Worm (Caenorhabditis elegans): ENCODE measurements around the gene qui-1.

Gene qui-1

ce11 chrIV:13525223-13525622 lies 36.4 kb upstream of the qui-1 start:
- TF ChIP-seq F16B12.6 (tag; optimal IDR thresholded peaks at IDR 0.05) (no peak), nhr-77 (tag; optimal IDR thresholded peaks at IDR 0.05) (no peak), ztf-11 (tag; optimal IDR thresholded peaks at IDR 0.05) (no peak), fkh-4 (tag; optimal IDR thresholded peaks at IDR 0.05; ENCODE audit: borderline replicate concordance) (no peak), elt-3 (tag; optimal IDR thresholded peaks at IDR 0.05) (no peak), lin-35 (GFP tag; optimal IDR thresholded peaks at IDR 0.05) (no peak), sptf-1 (tag; optimal IDR thresholded peaks at IDR 0.05) (no peak), lin-13 (GFP tag; optimal IDR thresholded peaks at IDR 0.05) (no peak), mef-2 (tag; optimal IDR thresholded peaks at IDR 0.05) (no peak), ceh-63 (GFP tag; optimal IDR thresholded peaks at IDR 0.05) (no peak), xbp-1 (tag; optimal IDR thresholded peaks at IDR 0.05) (no peak), unc-98 (GFP tag; IDR thresholded peaks at IDR 0.05) (no peak), lin-14 (GFP tag; optimal IDR thresholded peaks at IDR 0.05) (no peak), nhr-90 (tag; optimal IDR thresholded peaks at IDR 0.05; ENCODE audit: poor library complexity) (no peak), hlh-4 (tag; optimal IDR thresholded peaks at IDR 0.05) (no peak), sup-37 (GFP tag; optimal IDR thresholded peaks at IDR 0.05) (no peak), egl-13 (tag; optimal IDR thresholded peaks at IDR 0.05) (no peak), swsn-7 (tag; optimal IDR thresholded peaks at IDR 0.05) (no peak)

- TF ChIP-seq lsy-2 (tag; optimal IDR thresholded peaks at IDR 0.05) (peak; percentile 50 to 85), F16B12.6 (tag; optimal IDR thresholded peaks at IDR 0.05) (peak; percentile 66), C16A3.4 (tag; optimal IDR thresholded peaks at IDR 0.05) (no peak), efl-1 (optimal IDR thresholded peaks at IDR 0.05) (no peak), efl-1 (GFP tag; optimal IDR thresholded peaks at IDR 0.05 in 1 of 2) (no peak), C04F5.9 (tag; optimal IDR thresholded peaks at IDR 0.05) (no peak), ceh-82 (tag; optimal IDR thresholded peaks at IDR 0.05) (no peak)
Observed at ce11 chrIV:13538901-13539300, 22.8 kb upstream of the qui-1 start.

- TF ChIP-seq efl-1 (optimal IDR thresholded peaks at IDR 0.05) (no peak), efl-1 (GFP tag; optimal IDR thresholded peaks at IDR 0.05 in 1 of 2) (peak in 1 of 2 experiments; percentile 66), vab-15 (tag; optimal IDR thresholded peaks at IDR 0.05) (no peak)
Observed at ce11 chrIV:13540165-13540564, 21.5 kb upstream of the qui-1 start, which contains the start of gene rsd-2. Gene rsd-2, minus strand, starts transcription at chrIV:13540265.

ce11 chrIV:13548188-13548587 lies 13.5 kb upstream of the qui-1 start, which contains the start of gene F52G2.3:
Gene F52G2.3, minus strand, starts transcription at chrIV:13548230.
- TF ChIP-seq F16B12.6 (tag; optimal IDR thresholded peaks at IDR 0.05) (no peak), ceh-90 (tag; optimal IDR thresholded peaks at IDR 0.05) (no peak), nhr-47 (tag; optimal IDR thresholded peaks at IDR 0.05) (no peak), irx-1 (tag; optimal IDR thresholded peaks at IDR 0.05) (no peak), egl-13 (tag; optimal IDR thresholded peaks at IDR 0.05) (no peak)

- TF ChIP-seq ceh-8 (GFP tag; optimal IDR thresholded peaks at IDR 0.05): no peak
- TF ChIP-seq hlh-4 (tag; optimal IDR thresholded peaks at IDR 0.05): peak; percentile 15
- no peak for TF ChIP-seq tbx-2 (tag; optimal IDR thresholded peaks at IDR 0.05)
- no peak for TF ChIP-seq lin-35 (GFP tag; optimal IDR thresholded peaks at IDR 0.05)
- TF ChIP-seq rnt-1 (tag; optimal IDR thresholded peaks at IDR 0.05): no peak
- no peak for TF ChIP-seq nhr-237 (tag; optimal IDR thresholded peaks at IDR 0.05)
- TF ChIP-seq dpl-1 (GFP tag; optimal IDR thresholded peaks at IDR 0.05): no peak
Observed at ce11 chrIV:13549350-13549749, 12.3 kb upstream of the qui-1 start.

- no peak for TF ChIP-seq efl-1 (optimal IDR thresholded peaks at IDR 0.05)
- TF ChIP-seq efl-1 (GFP tag; optimal IDR thresholded peaks at IDR 0.05 in 1 of 2): peak in 1 of 2 experiments; percentile 76
- TF ChIP-seq ztf-4 (tag; optimal IDR thresholded peaks at IDR 0.05): no peak
Observed at ce11 chrIV:13554350-13554749, 7.3 kb upstream of the qui-1 start.
